Worm (Caenorhabditis elegans) whole organism, L4 larva: ENCODE measurements around the gene C35D10.1.

Experiments used
- ZK546.5 ChIP-seq, 2 experiments: sonication (generic microtip); optimal IDR thresholded peaks; 2 replicates each; lab custom pipeline; 2017; ENCODE audit warnings: missing biosample characterization in 2 of 2, missing genetic modification characterization in 2 of 2
- ama-1 ChIP-seq: fragments of 150-350 bp; optimal IDR thresholded peaks from 2 replicates; lab custom pipeline; 2014; ENCODE audit warnings: inconsistent platforms, mixed read lengths
- ceh-28 ChIP-seq: fragments of 150-350 bp; optimal IDR thresholded peaks from 2 replicates; lab custom pipeline; 2014; ENCODE audit warnings: missing biosample characterization, missing genetic modification reagents, missing genetic modification characterization
- ceh-44 ChIP-seq: fragments of 200-800 bp; sonication (Bioruptor generic); IDR thresholded peaks from 2 replicates; pipeline ENCODE4 v1.3.6; 2022; ENCODE audit warnings: missing genetic modification reagents, missing genetic modification characterization, missing compliant biosample characterization
- ceh-82 ChIP-seq: sonication (generic microtip); optimal IDR thresholded peaks from 2 replicates; lab custom pipeline; 2017; ENCODE audit warnings: missing biosample characterization, missing genetic modification characterization
- cey-2 ChIP-seq: sonication (generic microtip); optimal IDR thresholded peaks from 3 replicates; lab custom pipeline; 2017; ENCODE audit warnings: missing genetic modification characterization, mild to moderate bottlenecking, missing compliant biosample characterization, antibody characterized with exemption, borderline replicate concordance; ENCODE audit not compliant: insufficient read depth
- ctbp-1 ChIP-seq: fragments of 200-800 bp; sonication (Bioruptor generic); IDR thresholded peaks from 2 replicates; pipeline ENCODE4 v1.3.6; 2022; ENCODE audit warnings: missing genetic modification reagents, missing genetic modification characterization, missing compliant biosample characterization
- daf-16 ChIP-seq, 3 experiments: sonication (generic microtip); optimal IDR thresholded peaks; 2 replicates each; lab custom pipeline; 2016 to 2017; ENCODE audit warnings: missing genetic modification characterization in 3 of 3, missing genetic modification reagents in 3 of 3, mild to moderate bottlenecking in 2 of 3, missing compliant biosample characterization in 2 of 3, missing biosample characterization in 1 of 3, moderate library complexity in 1 of 3
- daf-8 ChIP-seq: fragments of 200-800 bp; sonication (Bioruptor generic); IDR thresholded peaks from 2 replicates; pipeline ENCODE4 v1.3.6; 2022; ENCODE audit warnings: missing genetic modification characterization, missing compliant biosample characterization
- dmd-9 ChIP-seq: fragments of 200-800 bp; sonication (Bioruptor generic); IDR thresholded peaks from 2 replicates; pipeline ENCODE4 v1.3.6; 2022; ENCODE audit warnings: missing genetic modification reagents, missing genetic modification characterization, missing compliant biosample characterization
- dpl-1 ChIP-seq: fragments of 150-350 bp; optimal IDR thresholded peaks from 2 replicates; lab custom pipeline; 2014; ENCODE audit warnings: missing biosample characterization, missing genetic modification reagents, missing genetic modification characterization
- dve-1 ChIP-seq: sonication (generic microtip); optimal IDR thresholded peaks from 2 replicates; lab custom pipeline; 2017; ENCODE audit warnings: antibody characterized with exemption, mild to moderate bottlenecking, missing genetic modification characterization, missing compliant biosample characterization; ENCODE audit not compliant: insufficient read depth
- egl-27 ChIP-seq: sonication (generic microtip); optimal IDR thresholded peaks from 3 replicates; lab custom pipeline; 2017; ENCODE audit warnings: missing biosample characterization, missing genetic modification reagents, missing genetic modification characterization
- fkh-10 ChIP-seq: fragments of 150-350 bp; optimal IDR thresholded peaks from 2 replicates; lab custom pipeline; 2014; ENCODE audit warnings: missing biosample characterization, missing genetic modification reagents, missing genetic modification characterization
- hlh-30 ChIP-seq: sonication (generic microtip); optimal IDR thresholded peaks from 2 replicates; lab custom pipeline; 2017; ENCODE audit warnings: antibody characterized with exemption, mild to moderate bottlenecking, missing genetic modification characterization, missing compliant biosample characterization; ENCODE audit not compliant: insufficient read depth
- jun-1 ChIP-seq: fragments of 150-350 bp; optimal IDR thresholded peaks from 2 replicates; lab custom pipeline; 2014; ENCODE audit warnings: missing biosample characterization, missing genetic modification reagents, missing genetic modification characterization
- lsy-2 ChIP-seq, 2 experiments: fragments of 150-350 bp in 1 of 2; sonication (generic microtip) in 1 of 2; optimal IDR thresholded peaks; 2 replicates each; lab custom pipeline; 2014 to 2017; ENCODE audit warnings: missing biosample characterization in 2 of 2, missing genetic modification characterization in 2 of 2
- madf-9 ChIP-seq: fragments of 200-800 bp; sonication (Bioruptor generic); conservative IDR thresholded peaks from 2 replicates; pipeline ENCODE4 v1.3.6; 2022; ENCODE audit warnings: missing genetic modification reagents, missing genetic modification characterization, missing compliant biosample characterization
- mdl-1 ChIP-seq, 2 experiments: fragments of 150-350 bp in 1 of 2; sonication (generic microtip) in 1 of 2; optimal IDR thresholded peaks; 2 replicates each; lab custom pipeline; 2014 to 2017; ENCODE audit warnings: missing biosample characterization in 2 of 2, missing genetic modification characterization in 2 of 2
- mdt-29 ChIP-seq: fragments of 200-800 bp; sonication (Bioruptor generic); IDR thresholded peaks from 2 replicates; pipeline ENCODE4 v1.3.6; 2022; ENCODE audit warnings: missing genetic modification reagents, missing genetic modification characterization, missing compliant biosample characterization
- mxl-3 ChIP-seq: fragments of 200-800 bp; sonication (Bioruptor generic); optimal IDR thresholded peaks from 2 replicates; lab custom pipeline; 2018; ENCODE audit warnings: mild to moderate bottlenecking, missing genetic modification characterization, missing compliant biosample characterization
- nhr-10 ChIP-seq: fragments of 150-350 bp; optimal IDR thresholded peaks from 2 replicates; lab custom pipeline; 2014; ENCODE audit warnings: missing biosample characterization, missing genetic modification characterization
- nhr-28 ChIP-seq: fragments of 150-350 bp; optimal IDR thresholded peaks from 2 replicates; lab custom pipeline; 2014; ENCODE audit warnings: missing biosample characterization, missing genetic modification characterization
- nhr-41 ChIP-seq: fragments of 200-800 bp; sonication (Bioruptor generic); IDR thresholded peaks from 2 replicates; pipeline ENCODE4 v1.3.6; 2022; ENCODE audit warnings: missing genetic modification reagents, missing genetic modification characterization, missing compliant biosample characterization
- nhr-76 ChIP-seq: fragments of 150-350 bp; optimal IDR thresholded peaks from 2 replicates; lab custom pipeline; 2014; ENCODE audit warnings: missing biosample characterization, missing genetic modification characterization
- pqm-1 ChIP-seq: sonication (generic microtip); optimal IDR thresholded peaks from 2 replicates; lab custom pipeline; 2017; ENCODE audit warnings: missing biosample characterization, missing genetic modification characterization
- rbr-2 ChIP-seq: sonication (generic microtip); optimal IDR thresholded peaks from 2 replicates; lab custom pipeline; 2016; ENCODE audit warnings: missing genotype, missing genetic modification characterization, missing compliant biosample characterization
- snpc-4 ChIP-seq: fragments of 150-350 bp; optimal IDR thresholded peaks from 2 replicates; lab custom pipeline; 2014; ENCODE audit warnings: missing biosample characterization, missing genetic modification characterization
- spr-1 ChIP-seq: sonication (generic microtip); optimal IDR thresholded peaks from 2 replicates; lab custom pipeline; 2016; ENCODE audit warnings: mild to moderate bottlenecking, missing genetic modification characterization, missing compliant biosample characterization
- unc-62 ChIP-seq, 3 experiments: fragments of 150-350 bp in 1 of 3; sonication (generic microtip); optimal IDR thresholded peaks in 2 of 3; peaks in 1 of 3; 1 replicate in 1 of 3; 2 replicates in 2 of 3; lab custom pipeline; 2014 to 2017; ENCODE audit warnings: missing biosample characterization in 3 of 3, missing genetic modification characterization in 3 of 3, missing genetic modification reagents in 3 of 3, missing genotype in 1 of 3
- zfp-3 ChIP-seq: fragments of 200-800 bp; sonication (Bioruptor generic); conservative IDR thresholded peaks from 2 replicates; pipeline ENCODE4 v1.3.6; 2022; ENCODE audit warnings: missing genetic modification reagents, missing genetic modification characterization, missing compliant biosample characterization
- ztf-11 ChIP-seq: fragments of 150-350 bp; optimal IDR thresholded peaks from 2 replicates; lab custom pipeline; 2014; ENCODE audit warnings: missing biosample characterization, missing genetic modification characterization

C35D10.1 gene

ce11 chrIII:4861744-4862401, 17.7 kb upstream of the C35D10.1 start, which contains the start of the genes C35D10.10 and C35D10.5 (continued):
- no peak for TF ChIP-seq mxl-3 (GFP tag; lab: Kevin White, UChicago)
- no peak for TF ChIP-seq ceh-44 (GFP tag; lab: Robert Waterston, UW)
- TF ChIP-seq nhr-10 (tag; lab: Kevin White, UChicago): no peak
- no peak for TF ChIP-seq rbr-2 (tag; lab: Kevin White, UChicago)
- no peak for TF ChIP-seq pqm-1 (tag; lab: Kevin White, UChicago)
- no peak for TF ChIP-seq snpc-4 (tag; lab: Kevin White, UChicago)
- no peak for TF ChIP-seq egl-27

DNA sequence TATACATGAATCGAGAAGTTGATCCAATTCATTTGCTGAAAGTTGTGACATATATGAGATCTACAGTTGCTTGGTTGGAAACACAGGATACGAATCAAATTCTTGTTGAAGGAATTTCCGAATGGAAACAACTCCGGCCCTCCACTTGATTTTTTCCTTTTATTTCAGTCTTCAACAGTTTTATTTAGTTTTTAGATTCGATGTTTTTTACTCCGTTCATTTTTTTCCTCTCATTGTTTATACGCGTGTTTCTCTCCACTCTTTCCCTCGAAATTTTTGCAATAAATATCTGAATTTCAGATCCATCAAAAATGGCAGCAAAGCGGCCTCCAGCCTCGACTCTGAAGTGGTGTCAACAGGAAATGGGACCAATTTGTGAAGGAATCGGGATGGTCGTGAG, 16.4 kb upstream of the C35D10.1 start, which contains the start of gene coq-8:
Gene coq-8, plus strand, starts transcription at position 301 of the 400 bp plus-strand sequence.
- TF ChIP-seq spr-1 (tag; lab: Kevin White, UChicago): no peak
- no peak for TF ChIP-seq fkh-10 (GFP tag; lab: Kevin White, UChicago)
- TF ChIP-seq hlh-30 (tag; lab: Kevin White, UChicago): no peak
- TF ChIP-seq egl-27: no peak
- no peak for TF ChIP-seq daf-16 (GFP tag; optimal IDR thresholded peaks at IDR 0.05; lab: Kevin White, UChicago)
- TF ChIP-seq daf-16 (tag; optimal IDR thresholded peaks at IDR 0.05; lab: Kevin White, UChicago): no peak
- TF ChIP-seq nhr-41: no peak
- no peak for TF ChIP-seq daf-8
- no peak for TF ChIP-seq ceh-28 (tag; lab: Kevin White, UChicago)

DNA sequence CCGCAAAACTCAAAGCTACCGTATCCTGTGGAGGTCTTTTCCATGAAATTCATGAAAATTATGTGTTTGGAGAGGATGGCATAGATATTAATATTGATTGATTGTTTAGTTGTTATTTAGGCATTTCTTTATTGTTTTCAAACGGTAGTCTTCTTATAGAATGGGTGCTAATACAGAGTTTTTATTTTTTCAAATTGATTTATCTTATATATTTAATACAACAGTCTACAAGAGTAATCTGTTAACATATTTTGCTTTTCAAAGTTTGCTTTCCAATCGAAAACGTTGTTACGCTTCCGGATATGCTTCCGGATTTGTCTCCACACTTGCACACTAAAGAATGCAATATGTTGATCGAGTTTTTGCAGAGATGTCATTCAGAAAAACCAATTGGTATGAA, 12.8 kb upstream of the C35D10.1 start, which contains the start of gene C35D10.17:
Gene C35D10.17, plus strand, starts transcription at position 301 of the 400 bp plus-strand sequence.
- TF ChIP-seq dmd-9: no peak
- no peak for TF ChIP-seq dve-1 (tag; lab: Kevin White, UChicago)

- TF ChIP-seq ztf-11 (tag; lab: Kevin White, UChicago) (no peak), ctbp-1 (GFP tag; lab: Robert Waterston, UW) (no peak), mdt-29 (no peak), ceh-28 (tag; lab: Kevin White, UChicago) (no peak)
- TF ChIP-seq, all 104 proteins: peak for 0
Measured at ce11 chrIII:4868643-4869042, 10.9 kb upstream of the C35D10.1 start, which contains the start of the genes msd-4 and C35D10.3. TSS of gene msd-4 (minus strand) at chrIII:4868743. TSS of gene C35D10.3 (plus strand) at chrIII:4868921.

DNA sequence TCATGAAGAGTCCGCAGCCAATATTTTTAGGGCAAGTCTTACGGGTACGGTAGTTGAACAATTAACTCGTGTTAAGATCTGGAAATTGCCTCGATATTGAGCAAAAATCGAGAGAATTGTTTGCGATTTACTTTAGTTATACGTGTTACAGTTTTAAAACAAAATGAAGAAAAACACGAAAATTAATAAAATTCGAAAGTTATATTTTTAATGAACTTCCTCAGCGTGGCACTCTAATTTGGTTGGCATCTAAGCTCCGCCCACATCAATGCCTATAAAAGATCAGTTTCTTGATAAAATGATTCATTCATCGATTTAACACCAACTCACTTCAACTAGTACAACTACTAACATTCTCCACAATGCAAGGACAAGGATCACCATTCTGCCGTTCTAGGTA, 9.1 kb upstream of the C35D10.1 start, which contains the start of gene gipc-1:
Gene gipc-1, plus strand, starts transcription at position 301 of the 400 bp plus-strand sequence.
- TF ChIP-seq nhr-76 (tag; lab: Kevin White, UChicago) (no peak), unc-62 (GFP tag; optimal IDR thresholded peaks at IDR 0.05 in 1 of 2; lab: Kevin White, UChicago) (no peak), unc-62 (tag; optimal IDR thresholded peaks at IDR 0.05; lab: Kevin White, UChicago) (no peak), jun-1 (tag; lab: Kevin White, UChicago) (no peak), zfp-3 (no peak), ceh-82 (no peak), cey-2 (tag; lab: Kevin White, UChicago) (no peak), hlh-30 (tag; lab: Kevin White, UChicago) (no peak), nhr-28 (tag; lab: Kevin White, UChicago) (no peak), ama-1 (lab: Kevin White, UChicago) (no peak), dpl-1 (GFP tag; lab: Kevin White, UChicago) (no peak), ceh-44 (GFP tag; lab: Robert Waterston, UW) (no peak), spr-1 (tag; lab: Kevin White, UChicago) (no peak), madf-9 (no peak), mdl-1 (tag; optimal IDR thresholded peaks at IDR 0.05; lab: Kevin White, UChicago) (no peak), ZK546.5 (tag; optimal IDR thresholded peaks at IDR 0.05; lab: Kevin White, UChicago) (no peak), lsy-2 (tag; optimal IDR thresholded peaks at IDR 0.05; lab: Kevin White, UChicago) (no peak)
